Worm (Caenorhabditis elegans) whole organism, L4/young adult: ENCODE measurements around the gene acs-6.

Source experiments
- dao-5 ChIP-seq: sonication (generic microtip); optimal IDR thresholded peaks from 2 replicates; lab custom pipeline; 2016; ENCODE audit warnings: missing genotype, missing genetic modification characterization, moderate library complexity, missing compliant biosample characterization
- him-1 ChIP-seq: sonication (generic microtip); optimal IDR thresholded peaks from 2 replicates; lab custom pipeline; 2016; ENCODE audit warnings: missing genotype, missing genetic modification reagents, missing genetic modification characterization, missing compliant biosample characterization

- TF ChIP-seq him-1 (tag; lab: Kevin White, UChicago) (no peak), dao-5 (tag; lab: Kevin White, UChicago) (no peak)
Measured at ce11 chrII:7029524-7029923, 32.3 kb upstream of the acs-6 start.
